Worm (Caenorhabditis elegans): Measurements from ENCODE around the gene let-60.

DNA sequence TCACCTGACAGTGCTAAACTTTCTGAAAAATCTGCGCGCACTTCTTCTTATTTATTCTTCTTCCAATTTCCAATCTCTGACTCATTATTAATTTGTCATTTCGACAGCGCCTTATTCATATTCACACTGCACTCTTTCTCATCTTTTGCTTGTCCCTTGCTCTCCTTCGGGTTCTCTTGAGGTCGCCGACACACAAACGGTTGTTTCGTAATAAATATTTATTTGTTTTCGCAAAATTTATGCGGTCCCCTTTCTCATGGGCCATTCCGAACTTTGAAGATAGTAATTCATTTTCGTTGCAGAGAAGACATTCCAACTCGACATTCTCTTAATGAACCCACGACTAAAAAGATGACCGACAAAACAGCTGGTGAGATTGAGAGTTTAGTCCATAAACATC lies 23.9 kb upstream of the let-60 start, which contains the start of gene magi-1:
- TF ChIP-seq ces-1 (GFP tag; optimal IDR thresholded peaks at IDR 0.05) (no peak), sptf-1 (tag; optimal IDR thresholded peaks at IDR 0.05) (no peak), nhr-12 (tag; optimal IDR thresholded peaks at IDR 0.05) (no peak), ztf-11 (tag; optimal IDR thresholded peaks at IDR 0.05) (no peak), mls-2 (tag; optimal IDR thresholded peaks at IDR 0.05) (no peak), mep-1 (tag; optimal IDR thresholded peaks at IDR 0.05) (no peak), unc-39 (tag; optimal IDR thresholded peaks at IDR 0.05) (no peak), M03D4.4 (tag; optimal IDR thresholded peaks at IDR 0.05) (no peak), nhr-28 (tag; optimal IDR thresholded peaks at IDR 0.05) (no peak), snpc-4 (tag; optimal IDR thresholded peaks at IDR 0.05) (no peak)
